Worm (Caenorhabditis elegans) whole organism, young adult: Measurements from ENCODE around the gene F53B1.9.

ENCODE experiments used
- hmg-1.2 ChIP-seq: fragments of 200-800 bp; sonication (Bioruptor generic); IDR thresholded peaks from 2 replicates; pipeline ENCODE4 v1.3.6; 2022; ENCODE audit warnings: missing genetic modification reagents, missing genetic modification characterization, missing compliant biosample characterization
- lin-54 ChIP-seq: fragments of 200-800 bp; sonication (Bioruptor generic); optimal IDR thresholded peaks from 2 replicates; lab custom pipeline; 2018; ENCODE audit warnings: mild to moderate bottlenecking, missing genetic modification characterization, missing compliant biosample characterization
- pha-4 ChIP-seq: fragments of 150-350 bp; sonication (generic microtip); optimal IDR thresholded peaks from 2 replicates; lab custom pipeline; 2014; ENCODE audit warnings: missing biosample characterization, missing genetic modification reagents, missing genetic modification characterization
- sea-2 ChIP-seq: fragments of 200-800 bp; sonication (Bioruptor generic); IDR thresholded peaks from 2 replicates; pipeline ENCODE4 v1.3.6; 2022; ENCODE audit warnings: missing genetic modification characterization, missing compliant biosample characterization
- zfh-2 ChIP-seq: fragments of 200-800 bp; sonication (Bioruptor generic); conservative IDR thresholded peaks from 2 replicates; pipeline ENCODE4 v1.3.6; 2022; ENCODE audit warnings: missing genetic modification reagents, missing genetic modification characterization, missing compliant biosample characterization
- zim-3 ChIP-seq: sonication (generic microtip); optimal IDR thresholded peaks from 2 replicates; lab custom pipeline; 2017; ENCODE audit warnings: mild to moderate bottlenecking, missing genetic modification characterization, moderate library complexity, missing compliant biosample characterization
- ztf-26 ChIP-seq: sonication (generic microtip); optimal IDR thresholded peaks from 2 replicates; lab custom pipeline; 2017; ENCODE audit warnings: missing genetic modification characterization, missing compliant biosample characterization

ce11 chrX:2177731-2178326 lies 46.2 kb upstream of the F53B1.9 start:
- TF ChIP-seq hmg-1.2 (no peak), zim-3 (tag; lab: Kevin White, UChicago) (no peak), pha-4 (no peak), zfh-2 (GFP tag; lab: Robert Waterston, UW) (no peak), ztf-26 (tag; lab: Kevin White, UChicago) (no peak), lin-54 (GFP tag; lab: Kevin White, UChicago) (no peak), sea-2 (GFP tag; lab: Robert Waterston, UW) (no peak)
